Fruit fly (Drosophila melanogaster) whole organism, embryonic: Measurements from ENCODE around the gene CG31360.

Source experiments
- Adf1 ChIP-seq: fragments of 200-800 bp; sonication (Bioruptor generic); IDR thresholded peaks from 2 replicates; pipeline ENCODE4 v1.3.6; 2022; ENCODE audit warnings: missing biosample characterization, missing genetic modification characterization
- CG11695 ChIP-seq: fragments of 200-800 bp; sonication (Bioruptor generic); IDR thresholded peaks from 3 replicates; pipeline ENCODE4 v1.3.6; 2022; ENCODE audit warnings: missing biosample characterization, missing genetic modification characterization
- CG11696 ChIP-seq: fragments of 200-800 bp; sonication (Bioruptor generic); IDR thresholded peaks from 2 replicates; pipeline ENCODE4 v1.3.6; 2022; ENCODE audit warnings: missing biosample characterization, missing genetic modification characterization
- CG14860 ChIP-seq: fragments of 200-800 bp; sonication (Bioruptor generic); IDR thresholded peaks from 3 replicates; pipeline ENCODE4 v1.3.6; 2022; ENCODE audit warnings: missing biosample characterization, missing genetic modification characterization; ENCODE audit not compliant: partially characterized antibody
- CG15514 ChIP-seq: fragments of 200-800 bp; sonication (Bioruptor generic); optimal IDR thresholded peaks from 3 replicates; lab custom pipeline; 2017; ENCODE audit warnings: missing biosample characterization, missing genetic modification characterization, mild to moderate bottlenecking, moderate library complexity, missing genetic modification reagents
- CG17912 ChIP-seq: fragments of 200-800 bp; sonication (Bioruptor generic); optimal IDR thresholded peaks from 2 replicates; lab custom pipeline; 2018; ENCODE audit warnings: missing biosample characterization, mild to moderate bottlenecking, missing genetic modification characterization
- CG18476 ChIP-seq: fragments of 200-800 bp; sonication (Bioruptor generic); optimal IDR thresholded peaks from 2 replicates; lab custom pipeline; 2016; ENCODE audit warnings: missing biosample characterization, mild to moderate bottlenecking, missing genetic modification characterization
- CG2712 ChIP-seq: fragments of 200-800 bp; optimal IDR thresholded peaks from 3 replicates; lab custom pipeline; 2019; ENCODE audit warnings: missing biosample characterization, mild to moderate bottlenecking, missing genetic modification characterization, moderate library complexity
- CG3065 ChIP-seq: fragments of 200-800 bp; sonication (Bioruptor generic); optimal IDR thresholded peaks from 2 replicates; lab custom pipeline; 2016; ENCODE audit warnings: missing biosample characterization, missing genetic modification characterization
- CG31365 ChIP-seq: fragments of 200-800 bp; sonication (Bioruptor generic); optimal IDR thresholded peaks from 2 replicates; lab custom pipeline; 2018; ENCODE audit warnings: missing biosample characterization, mild to moderate bottlenecking, missing genetic modification characterization
- CG31388 ChIP-seq: fragments of 200-800 bp; sonication (Bioruptor generic); optimal IDR thresholded peaks from 2 replicates; lab custom pipeline; 2016; ENCODE audit warnings: missing biosample characterization, missing genetic modification characterization
- CG3407 ChIP-seq: fragments of 200-800 bp; sonication (Bioruptor generic); optimal IDR thresholded peaks from 2 replicates; lab custom pipeline; 2018; ENCODE audit warnings: missing biosample characterization, mild to moderate bottlenecking, missing genetic modification characterization
- CG5953 ChIP-seq: fragments of 200-800 bp; sonication (Bioruptor generic); IDR thresholded peaks from 2 replicates; pipeline ENCODE4 v1.3.6; 2022; ENCODE audit warnings: missing biosample characterization, missing genetic modification characterization
- CG7839 ChIP-seq: fragments of 200-800 bp; sonication (Bioruptor generic); optimal IDR thresholded peaks from 3 replicates; lab custom pipeline; 2018; ENCODE audit warnings: missing biosample characterization, mild to moderate bottlenecking, missing genetic modification characterization, moderate library complexity
- CG9215 ChIP-seq: fragments of 200-800 bp; sonication (Bioruptor generic); IDR thresholded peaks from 2 replicates; pipeline ENCODE4 v1.3.6; 2022; ENCODE audit warnings: missing biosample characterization, missing genetic modification characterization
- CG9727 ChIP-seq: fragments of 200-800 bp; sonication (Bioruptor generic); optimal IDR thresholded peaks from 3 replicates; lab custom pipeline; 2017; ENCODE audit warnings: missing biosample characterization, mild to moderate bottlenecking, missing genetic modification characterization
- CG9876 ChIP-seq: fragments of 200-800 bp; sonication (Bioruptor generic); optimal IDR thresholded peaks from 2 replicates; lab custom pipeline; 2016; ENCODE audit warnings: missing biosample characterization, missing genetic modification characterization
- Deaf1 ChIP-seq: fragments of 200-800 bp; optimal IDR thresholded peaks from 3 replicates; lab custom pipeline; 2019; ENCODE audit warnings: missing biosample characterization, mild to moderate bottlenecking, missing genetic modification characterization, moderate library complexity
- Elba2 ChIP-seq: fragments of 200-800 bp; sonication (Bioruptor generic); optimal IDR thresholded peaks from 3 replicates; lab custom pipeline; 2016; ENCODE audit warnings: missing biosample characterization, missing genetic modification characterization
- HLH3B ChIP-seq: fragments of 200-800 bp; sonication (Bioruptor generic); IDR thresholded peaks from 2 replicates; pipeline ENCODE4 v1.3.6; 2022; ENCODE audit warnings: missing biosample characterization, missing genetic modification characterization
- Hr51 ChIP-seq, 2 experiments: fragments of 200-800 bp; sonication (Bioruptor generic); optimal IDR thresholded peaks; 2 replicates in 1 of 2; 3 replicates in 1 of 2; lab custom pipeline; 2016 to 2018; ENCODE audit warnings: missing biosample characterization in 2 of 2, missing genetic modification characterization in 2 of 2, mild to moderate bottlenecking in 1 of 2, moderate library complexity in 1 of 2
- MESR4 ChIP-seq: fragments of 200-800 bp; sonication (Bioruptor generic); optimal IDR thresholded peaks from 2 replicates; lab custom pipeline; 2018; ENCODE audit warnings: missing biosample characterization, mild to moderate bottlenecking, missing genetic modification characterization, moderate library complexity
- Max ChIP-seq: fragments of 200-800 bp; sonication (Bioruptor generic); optimal IDR thresholded peaks from 2 replicates; lab custom pipeline; 2016; ENCODE audit warnings: missing biosample characterization, mild to moderate bottlenecking, missing genetic modification characterization
- Opbp ChIP-seq: fragments of 200-800 bp; sonication (Bioruptor generic); IDR thresholded peaks from 3 replicates; pipeline ENCODE4 v1.3.6; 2022; ENCODE audit warnings: missing biosample characterization, missing genetic modification characterization; ENCODE audit not compliant: partially characterized antibody
- al ChIP-seq: fragments of 200-800 bp; sonication (Bioruptor generic); IDR thresholded peaks from 2 replicates; pipeline ENCODE4 v1.3.6; 2022; ENCODE audit warnings: missing biosample characterization, missing genetic modification characterization
- amos ChIP-seq: fragments of 200-800 bp; sonication (Bioruptor generic); IDR thresholded peaks from 2 replicates; pipeline ENCODE4 v1.3.6; 2022; ENCODE audit warnings: missing biosample characterization, missing genetic modification characterization; ENCODE audit not compliant: partially characterized antibody
- ase ChIP-seq: fragments of 200-800 bp; sonication (Bioruptor generic); IDR thresholded peaks from 3 replicates; pipeline ENCODE4 v1.3.6; 2022; ENCODE audit warnings: missing biosample characterization, missing genetic modification characterization
- bsh ChIP-seq, 2 experiments: fragments of 200-800 bp; sonication (Bioruptor generic); optimal IDR thresholded peaks; 2 replicates each; lab custom pipeline; 2017 to 2018; ENCODE audit warnings: mild to moderate bottlenecking in 2 of 2, missing biosample characterization in 2 of 2, missing genetic modification characterization in 2 of 2, moderate library complexity in 1 of 2
- cg ChIP-seq: fragments of 200-800 bp; sonication (Bioruptor generic); optimal IDR thresholded peaks from 3 replicates; lab custom pipeline; 2019; ENCODE audit warnings: missing biosample characterization, mild to moderate bottlenecking, missing genetic modification characterization, moderate library complexity
- corto ChIP-seq: fragments of 200-800 bp; sonication (Bioruptor generic); optimal IDR thresholded peaks from 2 replicates; lab custom pipeline; 2016; ENCODE audit warnings: missing biosample characterization, mild to moderate bottlenecking, missing genetic modification characterization, moderate library complexity
- da ChIP-seq: fragments of 200-800 bp; sonication (Bioruptor generic); optimal IDR thresholded peaks from 2 replicates; lab custom pipeline; 2016; ENCODE audit warnings: missing biosample characterization, missing genetic modification characterization
- eve ChIP-seq, 2 experiments: fragments of >200 bp; optimal IDR thresholded peaks; 2 replicates each; lab custom pipeline; 2017; ENCODE audit warnings: missing biosample characterization in 2 of 2, missing genetic modification characterization in 2 of 2
- fd3F ChIP-seq: fragments of 200-800 bp; sonication (Bioruptor generic); optimal IDR thresholded peaks from 2 replicates; lab custom pipeline; 2018; ENCODE audit warnings: missing biosample characterization, mild to moderate bottlenecking, missing genetic modification characterization, moderate library complexity
- fu2 ChIP-seq: fragments of 200-800 bp; sonication (Bioruptor generic); optimal IDR thresholded peaks from 2 replicates; lab custom pipeline; 2016; ENCODE audit warnings: missing biosample characterization, missing genetic modification characterization
- gce ChIP-seq: fragments of 200-800 bp; sonication (Bioruptor generic); IDR thresholded peaks from 3 replicates; pipeline ENCODE4 v1.3.6; 2022; ENCODE audit warnings: missing biosample characterization, missing genetic modification characterization
- gcm ChIP-seq: fragments of 200-800 bp; sonication (Bioruptor generic); optimal IDR thresholded peaks from 2 replicates; lab custom pipeline; 2019; ENCODE audit warnings: missing biosample characterization, mild to moderate bottlenecking, missing genetic modification characterization, moderate library complexity
- gem ChIP-seq: fragments of 200-800 bp; sonication (Bioruptor generic); optimal IDR thresholded peaks from 2 replicates; lab custom pipeline; 2019; ENCODE audit warnings: missing biosample characterization, mild to moderate bottlenecking, missing genetic modification characterization, moderate library complexity
- grau ChIP-seq: fragments of 200-800 bp; optimal IDR thresholded peaks from 3 replicates; lab custom pipeline; 2019; ENCODE audit warnings: missing biosample characterization, mild to moderate bottlenecking, missing genetic modification characterization, moderate library complexity
- ken ChIP-seq: fragments of 200-800 bp; sonication (Bioruptor generic); IDR thresholded peaks from 3 replicates; pipeline ENCODE4 v1.3.6; 2022; ENCODE audit warnings: missing biosample characterization, missing genetic modification characterization
- lab ChIP-seq: fragments of 200-800 bp; sonication (Bioruptor generic); optimal IDR thresholded peaks from 3 replicates; lab custom pipeline; 2017; ENCODE audit warnings: missing biosample characterization, missing genetic modification characterization, mild to moderate bottlenecking, moderate library complexity, missing genetic modification reagents
- lilli ChIP-seq: fragments of 200-800 bp; sonication (Bioruptor generic); optimal IDR thresholded peaks from 3 replicates; lab custom pipeline; 2016; ENCODE audit warnings: missing biosample characterization, missing genetic modification characterization
- lmd ChIP-seq: fragments of 200-800 bp; sonication (Bioruptor generic); IDR thresholded peaks from 2 replicates; pipeline ENCODE4 v1.3.6; 2022; ENCODE audit warnings: missing biosample characterization, missing genetic modification characterization
- lola ChIP-seq, 3 experiments: fragments of >200 bp in 2 of 3; fragments of 200-800 bp in 1 of 3; sonication (Bioruptor generic) in 1 of 3; optimal IDR thresholded peaks; 2 replicates each; lab custom pipeline; 2017 to 2019; ENCODE audit warnings: missing biosample characterization in 3 of 3, missing genetic modification characterization in 3 of 3, mild to moderate bottlenecking in 1 of 3, moderate library complexity in 1 of 3
- mld ChIP-seq: fragments of 200-800 bp; sonication (Bioruptor generic); IDR thresholded peaks from 3 replicates; pipeline ENCODE4 v1.3.6; 2022; ENCODE audit warnings: missing biosample characterization, missing genetic modification characterization; ENCODE audit not compliant: partially characterized antibody
- nerfin-1 ChIP-seq: fragments of 200-800 bp; sonication (Bioruptor generic); optimal IDR thresholded peaks from 3 replicates; lab custom pipeline; 2019; ENCODE audit warnings: missing biosample characterization, mild to moderate bottlenecking, missing genetic modification characterization, moderate library complexity
- nmo ChIP-seq: fragments of 200-800 bp; sonication (Bioruptor generic); optimal IDR thresholded peaks from 2 replicates; lab custom pipeline; 2018; ENCODE audit warnings: missing biosample characterization, mild to moderate bottlenecking, missing genetic modification characterization, moderate library complexity
- seq ChIP-seq: fragments of 200-800 bp; sonication (Bioruptor generic); IDR thresholded peaks from 2 replicates; pipeline ENCODE4 v1.3.6; 2022; ENCODE audit warnings: missing biosample characterization, missing genetic modification characterization
- tio ChIP-seq: fragments of 200-800 bp; sonication (Bioruptor generic); optimal IDR thresholded peaks from 2 replicates; lab custom pipeline; 2017; ENCODE audit warnings: missing biosample characterization, missing genetic modification characterization, inconsistent platforms
- vfl ChIP-seq: fragments of 200-800 bp; sonication (Bioruptor generic); optimal IDR thresholded peaks from 2 replicates; lab custom pipeline; 2016; ENCODE audit warnings: missing biosample characterization, missing genetic modification characterization
- zfh1 ChIP-seq: fragments of 200-800 bp; sonication (Bioruptor generic); IDR thresholded peaks from 3 replicates; pipeline ENCODE4 v1.3.6; 2022; ENCODE audit warnings: missing biosample characterization, missing genetic modification characterization

Gene CG31360

DNA sequence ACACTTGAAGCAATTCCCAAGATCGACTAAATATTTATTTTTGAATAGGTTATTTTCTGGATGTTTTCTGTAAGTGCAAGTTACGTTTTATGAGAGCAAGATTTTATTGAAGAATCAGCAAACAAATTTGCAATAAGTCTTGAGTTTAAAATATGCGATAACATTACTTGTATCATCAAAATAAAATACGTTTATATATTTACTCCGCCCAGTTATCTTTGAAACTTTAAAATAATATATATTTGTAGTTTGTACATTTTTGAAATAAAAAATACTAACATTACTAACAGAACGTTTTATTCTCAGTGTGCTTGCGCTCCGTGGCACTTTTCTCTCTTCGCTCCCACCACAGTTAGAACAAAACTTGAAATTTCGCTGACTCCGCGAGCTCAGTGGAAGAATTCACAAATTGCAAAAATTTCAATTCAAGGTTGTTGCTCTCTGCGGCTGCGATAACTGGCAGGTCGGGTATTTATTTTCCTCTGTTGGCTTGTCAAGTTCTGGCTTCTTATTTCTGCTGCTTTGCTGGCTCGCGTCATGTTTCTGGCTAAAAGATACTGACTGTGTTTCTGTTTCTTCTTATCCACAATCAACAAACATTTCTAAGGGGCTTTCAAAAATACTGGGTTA, 5.4 kb upstream of the CG31360 start (continued):
- TF ChIP-seq CG9215 (GFP tag; lab: Robert Waterston, UW), result no peak
- no peak for TF ChIP-seq eve (GFP tag; optimal IDR thresholded peaks at IDR 0.05; lab: Kevin White, UChicago)
- no peak for TF ChIP-seq Adf1
- TF ChIP-seq lola (GFP tag; optimal IDR thresholded peaks at IDR 0.05; lab: Kevin White, UChicago), result peak in 1 of 3 experiments; percentile 2
- no peak for TF ChIP-seq zfh1 (GFP tag; lab: Robert Waterston, UW)
- no peak for TF ChIP-seq fu2 (GFP tag; lab: Kevin White, UChicago)
- no peak for TF ChIP-seq gce (GFP tag; lab: Robert Waterston, UW)
- TF ChIP-seq mld (GFP tag; lab: Robert Waterston, UW), result no peak
- TF ChIP-seq CG11696, result no peak
- TF ChIP-seq Opbp (GFP tag; lab: Robert Waterston, UW), result no peak
- no peak for TF ChIP-seq fd3F (GFP tag; lab: Kevin White, UChicago)
- TF ChIP-seq nmo (GFP tag; lab: Kevin White, UChicago), result peak; percentile 23
- no peak for TF ChIP-seq ase
- no peak for TF ChIP-seq MESR4
- no peak for TF ChIP-seq CG31365 (tag; lab: Kevin White, UChicago)
- no peak for TF ChIP-seq Elba2 (GFP tag; lab: Kevin White, UChicago)
- no peak for TF ChIP-seq da (GFP tag; lab: Kevin White, UChicago)
- peak; percentile 8 for TF ChIP-seq CG7839 (tag; lab: Kevin White, UChicago)
- TF ChIP-seq CG17912 (GFP tag; lab: Kevin White, UChicago), result no peak
- no peak for TF ChIP-seq tio (GFP tag; lab: Kevin White, UChicago)
- TF ChIP-seq nerfin-1, result no peak
- TF ChIP-seq Hr51 (GFP tag; optimal IDR thresholded peaks at IDR 0.05; lab: Kevin White, UChicago), result no peak
- TF ChIP-seq CG3065 (GFP tag; lab: Kevin White, UChicago), result no peak
- no peak for TF ChIP-seq Deaf1
- TF ChIP-seq al (GFP tag; lab: Robert Waterston, UW), result no peak
- TF ChIP-seq bsh (GFP tag; optimal IDR thresholded peaks at IDR 0.05; lab: Kevin White, UChicago), result peak; percentile 24 to 85
- TF ChIP-seq CG31388 (GFP tag; lab: Kevin White, UChicago), result no peak
- TF ChIP-seq amos, result no peak
- TF ChIP-seq lmd (GFP tag; lab: Robert Waterston, UW), result no peak
- TF ChIP-seq cg (GFP tag; lab: Kevin White, UChicago), result no peak
- TF ChIP-seq CG15514 (GFP tag; lab: Kevin White, UChicago), result no peak
- no peak for TF ChIP-seq CG14860
- no peak for TF ChIP-seq ken (GFP tag; lab: Robert Waterston, UW)
- peak; percentile 20 for TF ChIP-seq lilli
- no peak for TF ChIP-seq Max (GFP tag; lab: Kevin White, UChicago)
- no peak for TF ChIP-seq gcm
- 0 out of 2 replicates have a peak, but pooled peaks have one; percentile 7 for TF ChIP-seq seq
- TF ChIP-seq CG2712 (tag; lab: Kevin White, UChicago), result peak; percentile 49
- no peak for TF ChIP-seq CG5953
- TF ChIP-seq corto, result peak; percentile 84
- no peak for TF ChIP-seq CG18476 (GFP tag; lab: Kevin White, UChicago)
- peak; percentile 56 for TF ChIP-seq gem (tag; lab: Kevin White, UChicago)
- no peak for TF ChIP-seq lab (GFP tag; lab: Kevin White, UChicago)
- TF ChIP-seq CG9727 (GFP tag; lab: Kevin White, UChicago), result peak; percentile 35
- TF ChIP-seq CG3407, result no peak
- TF ChIP-seq CG11695 (GFP tag; lab: Robert Waterston, UW), result no peak
- no peak for TF ChIP-seq HLH3B (GFP tag; lab: Robert Waterston, UW)
- TF ChIP-seq grau, result peak; percentile 36
- no peak for TF ChIP-seq vfl (GFP tag; lab: Kevin White, UChicago)
- no peak for TF ChIP-seq CG9876 (GFP tag; lab: Kevin White, UChicago)
